Fruit fly (Drosophila melanogaster): ENCODE data around the gene CG43147.

DNA sequence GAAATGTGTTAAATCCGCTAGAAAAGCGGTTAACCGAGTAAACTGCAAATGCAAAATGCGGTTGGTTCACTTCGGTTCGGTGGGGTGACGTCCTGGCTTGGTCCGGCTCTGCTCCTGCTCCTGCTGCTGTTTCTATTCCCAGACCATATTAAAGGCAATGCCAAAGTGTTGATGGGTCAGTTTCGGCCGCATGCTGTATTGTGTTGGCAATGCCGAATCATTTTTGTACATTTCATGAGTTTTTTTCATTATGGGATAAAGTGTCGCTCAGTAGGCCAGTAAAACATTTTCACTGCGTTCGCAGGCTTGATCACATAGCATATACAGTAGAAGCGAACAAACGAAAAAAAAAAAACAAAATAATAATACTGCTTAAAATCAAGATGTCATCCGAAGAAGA, 28.9 kb upstream of the CG43147 start, which contains the start of gene CG14113:
- no peak for TF ChIP-seq psq (optimal IDR thresholded peaks at IDR 0.05)
- no peak for TF ChIP-seq pan (optimal IDR thresholded peaks at IDR 0.05)
- no peak for TF ChIP-seq usp (GFP tag; optimal IDR thresholded peaks at IDR 0.05)
- no peak for TF ChIP-seq CG8478 (optimal IDR thresholded peaks at IDR 0.05)

All from whole organism.